Fruit fly (Drosophila melanogaster) whole organism, pupa: Measurements from ENCODE around the gene Reg-2.
A peak's percentile ranks its signal among the peaks of the same experiment; 100 is the strongest.

Experiments used
- CG10348 ChIP-seq: fragments of 200-800 bp; sonication (Bioruptor generic); IDR thresholded peaks from 2 replicates; pipeline ENCODE4 v1.3.6; 2022; ENCODE audit warnings: missing biosample characterization, missing genetic modification characterization
- CG12605 ChIP-seq: fragments of 200-800 bp; sonication (Bioruptor generic); IDR thresholded peaks from 2 replicates; pipeline ENCODE4 v1.3.6; 2022; ENCODE audit warnings: missing biosample characterization, missing genetic modification characterization
- CG13204 ChIP-seq: fragments of 200-800 bp; sonication (Bioruptor generic); optimal IDR thresholded peaks from 2 replicates; lab custom pipeline; 2018; ENCODE audit warnings: missing biosample characterization, mild to moderate bottlenecking, missing genetic modification characterization, moderate library complexity
- CG14655 ChIP-seq: fragments of 200-800 bp; sonication (Bioruptor generic); optimal IDR thresholded peaks from 3 replicates; lab custom pipeline; 2017; ENCODE audit warnings: mild to moderate bottlenecking, missing biosample characterization, missing genetic modification reagents, missing genetic modification characterization
- CG15710 ChIP-seq: fragments of 200-800 bp; sonication (Bioruptor generic); optimal IDR thresholded peaks from 2 replicates; lab custom pipeline; 2018; ENCODE audit warnings: missing biosample characterization, mild to moderate bottlenecking, missing genetic modification characterization, moderate library complexity
- CG17806 ChIP-seq: fragments of 200-800 bp; sonication (Bioruptor generic); optimal IDR thresholded peaks from 2 replicates; lab custom pipeline; 2018; ENCODE audit warnings: missing biosample characterization, mild to moderate bottlenecking, missing genetic modification characterization, moderate library complexity
- CG32121 ChIP-seq: fragments of 200-800 bp; sonication (Bioruptor generic); IDR thresholded peaks from 2 replicates; pipeline ENCODE4 v1.3.6; 2022; ENCODE audit warnings: missing biosample characterization, missing genetic modification characterization
- CG34367 ChIP-seq: fragments of 200-800 bp; sonication (Bioruptor generic); optimal IDR thresholded peaks from 2 replicates; lab custom pipeline; 2018; ENCODE audit warnings: missing biosample characterization, mild to moderate bottlenecking, missing genetic modification characterization
- CG4496 ChIP-seq: fragments of 200-800 bp; sonication (Bioruptor generic); IDR thresholded peaks from 3 replicates; pipeline ENCODE4 v1.3.6; 2022; ENCODE audit warnings: missing biosample characterization, missing genetic modification characterization
- CG8159 ChIP-seq: fragments of 200-800 bp; sonication (Bioruptor generic); optimal IDR thresholded peaks from 3 replicates; lab custom pipeline; 2018; ENCODE audit warnings: missing biosample characterization, mild to moderate bottlenecking, missing genetic modification characterization, moderate library complexity
- CG8301 ChIP-seq: fragments of 200-800 bp; sonication (Bioruptor generic); optimal IDR thresholded peaks from 2 replicates; lab custom pipeline; 2018; ENCODE audit warnings: missing biosample characterization, mild to moderate bottlenecking, missing genetic modification characterization
- CG9948 ChIP-seq: fragments of 200-800 bp; sonication (Bioruptor generic); optimal IDR thresholded peaks from 2 replicates; lab custom pipeline; 2018; ENCODE audit warnings: missing biosample characterization, mild to moderate bottlenecking, missing genetic modification characterization, moderate library complexity
- D1 ChIP-seq: fragments of 200-800 bp; sonication (Bioruptor generic); optimal IDR thresholded peaks from 2 replicates; lab custom pipeline; 2018; ENCODE audit warnings: missing biosample characterization, mild to moderate bottlenecking, missing genetic modification characterization, moderate library complexity
- EcR ChIP-seq: fragments of 200-800 bp; sonication (Bioruptor generic); optimal IDR thresholded peaks from 3 replicates; lab custom pipeline; 2019; ENCODE audit warnings: missing biosample characterization, missing genetic modification characterization, mild to moderate bottlenecking, moderate library complexity, missing genetic modification reagents
- Ets98B ChIP-seq: fragments of 200-800 bp; sonication (Bioruptor generic); IDR thresholded peaks from 2 replicates; pipeline ENCODE4 v1.3.6; 2022; ENCODE audit warnings: missing biosample characterization, missing genetic modification characterization
- Pif1A ChIP-seq: fragments of 200-800 bp; sonication (Bioruptor generic); optimal IDR thresholded peaks from 3 replicates; lab custom pipeline; 2016; ENCODE audit warnings: missing biosample characterization, missing genetic modification characterization
- Pif1B ChIP-seq: fragments of 200-800 bp; sonication (Bioruptor generic); optimal IDR thresholded peaks from 3 replicates; lab custom pipeline; 2016; ENCODE audit warnings: missing biosample characterization, missing genetic modification characterization
- Snoo ChIP-seq: fragments of 200-800 bp; sonication (Bioruptor generic); optimal IDR thresholded peaks from 3 replicates; lab custom pipeline; 2017; ENCODE audit warnings: missing biosample characterization, mild to moderate bottlenecking, missing genetic modification characterization, inconsistent platforms
- fd96Ca ChIP-seq: fragments of 200-800 bp; sonication (Bioruptor generic); IDR thresholded peaks from 3 replicates; pipeline ENCODE4 v1.3.6; 2022; ENCODE audit warnings: missing biosample characterization, missing genetic modification characterization
- gl ChIP-seq: fragments of 200-800 bp; sonication (Bioruptor generic); optimal IDR thresholded peaks from 2 replicates; lab custom pipeline; 2018; ENCODE audit warnings: missing biosample characterization, mild to moderate bottlenecking, missing genetic modification characterization
- rn ChIP-seq: fragments of 200-800 bp; sonication (Bioruptor generic); IDR thresholded peaks from 2 replicates; pipeline ENCODE4 v1.3.6; 2022; ENCODE audit warnings: missing biosample characterization, missing genetic modification characterization

The Reg-2 gene

dm6 chr3L:621097-621967 is 15.0 kb upstream of the Reg-2 start:
- TF ChIP-seq CG4496 (GFP tag; lab: Robert Waterston, UW) (peak; percentile 89), CG34367 (tag; lab: Kevin White, UChicago) (peak; percentile 95), D1 (peak; percentile 90), CG15710 (tag; lab: Kevin White, UChicago) (peak; percentile 95), CG9948 (peak; percentile 94), Snoo (peak; percentile 90), CG32121 (peak; percentile 36; the same call in 1 of the 2 replicates), CG8159 (tag; lab: Kevin White, UChicago) (peak; percentile 96), gl (peak; percentile 88), CG14655 (peak; percentile 94), EcR (GFP tag; lab: Kevin White, UChicago) (peak; percentile 46), Ets98B (GFP tag; lab: Robert Waterston, UW) (peak; percentile 71), Pif1A (GFP tag; lab: Kevin White, UChicago) (peak; percentile 93), Pif1B (GFP tag; lab: Kevin White, UChicago) (peak; percentile 95), CG12605 (peak; percentile 76), fd96Ca (peak; percentile 81), CG17806 (tag; lab: Kevin White, UChicago) (peak; percentile 96), rn (GFP tag; lab: Robert Waterston, UW) (peak; percentile 65), CG8301 (tag; lab: Kevin White, UChicago) (peak; percentile 92), CG10348 (GFP tag; lab: Robert Waterston, UW) (no peak), CG13204 (GFP tag; lab: Kevin White, UChicago) (peak; percentile 85)

dm6 chr3L:619427-620308 is 13.3 kb upstream of the Reg-2 start:
- TF ChIP-seq fd96Ca, result no peak
- peak; percentile 90 for TF ChIP-seq CG8159 (tag; lab: Kevin White, UChicago)
- no peak for TF ChIP-seq rn (GFP tag; lab: Robert Waterston, UW)
- peak; percentile 74 for TF ChIP-seq D1
- no peak for TF ChIP-seq CG10348 (GFP tag; lab: Robert Waterston, UW)
- TF ChIP-seq CG9948, result peak; percentile 88
- TF ChIP-seq CG12605, result peak; percentile 53
- TF ChIP-seq gl, result peak; percentile 22
- peak; percentile 78 for TF ChIP-seq Pif1B (GFP tag; lab: Kevin White, UChicago)
- peak; percentile 79 for TF ChIP-seq Snoo
- TF ChIP-seq CG34367 (tag; lab: Kevin White, UChicago), result peak; percentile 80
- peak; percentile 83 for TF ChIP-seq CG15710 (tag; lab: Kevin White, UChicago)
- TF ChIP-seq CG32121, result no peak
- peak; percentile 87 for TF ChIP-seq CG17806 (tag; lab: Kevin White, UChicago)
- 0 out of 3 replicates have a peak, but pooled peaks have one; percentile 10 for TF ChIP-seq CG4496 (GFP tag; lab: Robert Waterston, UW)
- TF ChIP-seq CG14655, result peak; percentile 89
- no peak for TF ChIP-seq EcR (GFP tag; lab: Kevin White, UChicago)
- TF ChIP-seq Ets98B (GFP tag; lab: Robert Waterston, UW), result no peak
- peak; percentile 75 for TF ChIP-seq Pif1A (GFP tag; lab: Kevin White, UChicago)
- TF ChIP-seq CG8301 (tag; lab: Kevin White, UChicago), result peak; percentile 79
- no peak for TF ChIP-seq CG13204 (GFP tag; lab: Kevin White, UChicago)

DNA sequence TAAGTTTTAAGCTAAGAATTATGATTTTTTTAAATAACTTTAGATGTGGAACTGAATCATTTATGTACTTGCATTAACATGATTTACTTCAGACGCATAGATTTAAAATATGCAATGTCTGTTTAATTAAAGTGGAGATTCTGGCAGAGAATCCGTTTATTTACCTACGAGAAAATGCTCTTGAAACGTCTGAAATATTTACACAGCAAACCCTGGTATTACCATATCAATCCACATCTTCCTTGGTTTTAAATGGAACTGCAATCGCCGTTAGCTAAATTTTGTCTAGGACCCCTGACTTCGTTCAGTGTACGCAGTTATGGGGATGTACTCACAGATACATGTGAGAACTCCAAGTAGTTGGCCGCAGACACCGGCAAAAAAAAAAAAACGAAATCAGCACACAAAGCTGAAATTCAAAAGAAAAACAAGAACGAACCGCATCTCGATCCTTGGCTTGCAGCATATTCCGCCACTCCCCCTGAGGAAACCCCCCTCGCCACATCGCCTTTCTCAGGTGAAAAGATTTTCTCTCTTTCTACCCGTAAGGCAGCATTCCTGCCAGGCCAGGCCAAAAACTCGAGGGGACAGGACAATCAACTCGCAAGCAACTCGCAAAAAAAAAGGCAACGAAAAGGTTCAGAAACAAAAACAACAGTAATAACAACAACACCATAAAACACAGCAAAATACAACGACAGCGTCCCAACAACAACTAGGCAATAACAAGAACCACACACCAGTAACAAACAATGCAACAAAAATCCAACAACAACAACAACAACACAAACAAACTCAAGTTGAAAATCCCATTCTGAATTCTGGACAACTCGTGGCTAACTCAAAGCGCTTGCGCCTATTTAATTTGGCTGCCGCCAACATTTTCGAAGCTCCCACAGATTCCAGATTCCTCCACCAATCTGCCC is 12.2 kb upstream of the Reg-2 start:
- peak; percentile 90 for TF ChIP-seq CG8159 (tag; lab: Kevin White, UChicago)
- peak; percentile 65 for TF ChIP-seq D1
- peak; percentile 81 for TF ChIP-seq Pif1A (GFP tag; lab: Kevin White, UChicago)
- no peak for TF ChIP-seq CG12605
- peak; percentile 4 for TF ChIP-seq gl
- TF ChIP-seq Pif1B (GFP tag; lab: Kevin White, UChicago), result peak; percentile 78
- peak; percentile 79 for TF ChIP-seq CG17806 (tag; lab: Kevin White, UChicago)
- TF ChIP-seq fd96Ca, result 0 out of 3 replicates have a peak, but pooled peaks have one; percentile 57
- TF ChIP-seq CG13204 (GFP tag; lab: Kevin White, UChicago), result peak; percentile 38
- peak; percentile 88 for TF ChIP-seq EcR (GFP tag; lab: Kevin White, UChicago)
- peak; percentile 82 for TF ChIP-seq CG9948
- peak; percentile 87 for TF ChIP-seq CG15710 (tag; lab: Kevin White, UChicago)
- peak; percentile 18; the same call in 1 of the 2 replicates for TF ChIP-seq rn (GFP tag; lab: Robert Waterston, UW)
- TF ChIP-seq CG14655, result peak; percentile 92
- TF ChIP-seq CG34367 (tag; lab: Kevin White, UChicago), result peak; percentile 80
- TF ChIP-seq CG4496 (GFP tag; lab: Robert Waterston, UW), result no peak
- no peak for TF ChIP-seq CG32121
- TF ChIP-seq Ets98B (GFP tag; lab: Robert Waterston, UW), result peak; percentile 10; the same call in 1 of the 2 replicates
- peak; percentile 82 for TF ChIP-seq CG8301 (tag; lab: Kevin White, UChicago)
- no peak for TF ChIP-seq CG10348 (GFP tag; lab: Robert Waterston, UW)
- peak; percentile 94 for TF ChIP-seq Snoo
